Fruit fly (Drosophila melanogaster) whole organism, embryonic: ENCODE results near the gene CG42819.

Experiments
- Asciz ChIP-seq: fragments of 200-800 bp; sonication (Bioruptor generic); optimal IDR thresholded peaks from 2 replicates; lab custom pipeline; 2017; ENCODE audit warnings: missing biosample characterization, mild to moderate bottlenecking, missing genetic modification characterization, missing genetic modification reagents
- Atf6 ChIP-seq: fragments of 200-800 bp; sonication (Bioruptor generic); IDR thresholded peaks from 2 replicates; pipeline ENCODE4 v1.3.6; 2022; ENCODE audit warnings: missing biosample characterization, missing genetic modification characterization
- Awh ChIP-seq: fragments of 200-800 bp; sonication (Bioruptor generic); IDR thresholded peaks from 2 replicates; pipeline ENCODE4, ENCODE4 v1.3.6; 2022; ENCODE audit warnings: missing biosample characterization, missing genetic modification characterization
- CG11456 ChIP-seq: fragments of 200-800 bp; sonication (Bioruptor generic); IDR thresholded peaks from 3 replicates; pipeline ENCODE4 v1.3.6; 2022; ENCODE audit warnings: missing biosample characterization, missing genetic modification characterization
- CG12071 ChIP-seq: fragments of 200-800 bp; sonication (Bioruptor generic); optimal IDR thresholded peaks from 3 replicates; lab custom pipeline; 2018; ENCODE audit warnings: missing biosample characterization, mild to moderate bottlenecking, missing genetic modification characterization
- CG12299 ChIP-seq: fragments of 200-800 bp; sonication (Bioruptor generic); optimal IDR thresholded peaks from 2 replicates; lab custom pipeline; 2018; ENCODE audit warnings: missing biosample characterization, mild to moderate bottlenecking, missing genetic modification characterization
- CG14667 ChIP-seq: fragments of 200-800 bp; sonication (Bioruptor generic); IDR thresholded peaks from 2 replicates; pipeline ENCODE4 v1.3.6; 2022; ENCODE audit warnings: missing biosample characterization, missing genetic modification characterization
- CG17568 ChIP-seq: fragments of 200-800 bp; sonication (Bioruptor generic); optimal IDR thresholded peaks from 2 replicates; lab custom pipeline; 2018; ENCODE audit warnings: missing biosample characterization, mild to moderate bottlenecking, missing genetic modification characterization, moderate library complexity
- CG2129 ChIP-seq: fragments of 200-800 bp; sonication (Bioruptor generic); IDR thresholded peaks from 2 replicates; pipeline ENCODE4 v1.3.6; 2022; ENCODE audit warnings: missing biosample characterization, missing genetic modification characterization; ENCODE audit not compliant: partially characterized antibody
- CG2875 ChIP-seq: fragments of 200-800 bp; sonication (Bioruptor generic); optimal IDR thresholded peaks from 2 replicates; lab custom pipeline; 2017; ENCODE audit warnings: missing biosample characterization, mild to moderate bottlenecking, missing genetic modification characterization, missing genetic modification reagents
- CG4854 ChIP-seq: fragments of 200-800 bp; sonication (Bioruptor generic); optimal IDR thresholded peaks from 2 replicates; lab custom pipeline; 2016; ENCODE audit warnings: missing biosample characterization, missing genetic modification characterization, inconsistent platforms
- CG6791 ChIP-seq: fragments of 200-800 bp; sonication (Bioruptor generic); IDR thresholded peaks from 3 replicates; pipeline ENCODE4 v1.3.6; 2022; ENCODE audit warnings: missing biosample characterization, missing genetic modification characterization; ENCODE audit not compliant: partially characterized antibody
- CG7372 ChIP-seq: fragments of 200-800 bp; sonication (Bioruptor generic); IDR thresholded peaks from 2 replicates; pipeline ENCODE4 v1.3.6; 2022; ENCODE audit warnings: missing biosample characterization, missing genetic modification characterization
- CG7786 ChIP-seq: fragments of 200-800 bp; sonication (Bioruptor generic); optimal IDR thresholded peaks from 2 replicates; lab custom pipeline; 2016; ENCODE audit warnings: missing biosample characterization, missing genetic modification characterization
- CG8359 ChIP-seq: fragments of 200-800 bp; sonication (Bioruptor generic); optimal IDR thresholded peaks from 2 replicates; lab custom pipeline; 2017; ENCODE audit warnings: missing biosample characterization, mild to moderate bottlenecking, missing genetic modification characterization, borderline replicate concordance
- CG9215 ChIP-seq: fragments of 200-800 bp; sonication (Bioruptor generic); IDR thresholded peaks from 2 replicates; pipeline ENCODE4 v1.3.6; 2022; ENCODE audit warnings: missing biosample characterization, missing genetic modification characterization
- CG9437 ChIP-seq: fragments of 200-800 bp; sonication (Bioruptor generic); optimal IDR thresholded peaks from 2 replicates; lab custom pipeline; 2018; ENCODE audit warnings: missing biosample characterization, mild to moderate bottlenecking, missing genetic modification characterization
- CHES-1-like ChIP-seq: fragments of 200-800 bp; sonication (Bioruptor generic); optimal IDR thresholded peaks from 2 replicates; lab custom pipeline; 2016; ENCODE audit warnings: missing biosample characterization, missing genetic modification characterization
- D19B ChIP-seq: fragments of 200-800 bp; sonication (Bioruptor generic); optimal IDR thresholded peaks from 2 replicates; lab custom pipeline; 2017; ENCODE audit warnings: missing biosample characterization, mild to moderate bottlenecking, missing genetic modification characterization
- Dad ChIP-seq: fragments of 200-800 bp; sonication (Bioruptor generic); optimal IDR thresholded peaks from 3 replicates; lab custom pipeline; 2016; ENCODE audit warnings: missing biosample characterization, missing genetic modification characterization
- Dip3 ChIP-seq: fragments of 200-800 bp; sonication (Bioruptor generic); optimal IDR thresholded peaks from 3 replicates; lab custom pipeline; 2016; ENCODE audit warnings: missing biosample characterization, missing genetic modification characterization
- HHEX ChIP-seq: fragments of 200-800 bp; sonication (Bioruptor generic); optimal IDR thresholded peaks from 3 replicates; lab custom pipeline; 2017; ENCODE audit warnings: missing biosample characterization, mild to moderate bottlenecking, missing genetic modification characterization, missing genetic modification reagents
- Hr39 ChIP-seq: fragments of >200 bp; optimal IDR thresholded peaks from 2 replicates; lab custom pipeline; 2017
- Myb ChIP-seq: fragments of 200-800 bp; sonication (Bioruptor generic); optimal IDR thresholded peaks from 2 replicates; lab custom pipeline; 2016; ENCODE audit warnings: missing biosample characterization, missing genetic modification characterization
- Oaz ChIP-seq: fragments of 200-800 bp; sonication (Bioruptor generic); IDR thresholded peaks from 2 replicates; pipeline ENCODE4 v1.3.6; 2022; ENCODE audit warnings: missing biosample characterization, missing genetic modification characterization
- Ptx1 ChIP-seq: fragments of 200-800 bp; sonication (Bioruptor generic); IDR thresholded peaks from 2 replicates; pipeline ENCODE4 v1.3.6; 2022; ENCODE audit warnings: missing biosample characterization, missing genetic modification characterization
- Six4 ChIP-seq: fragments of 200-800 bp; sonication (Bioruptor generic); optimal IDR thresholded peaks from 2 replicates; lab custom pipeline; 2016; ENCODE audit warnings: missing biosample characterization, missing genetic modification characterization
- Taf1 ChIP-seq: fragments of 200-800 bp; sonication (Bioruptor generic); IDR thresholded peaks from 2 replicates; pipeline ENCODE4 v1.3.6; 2022; ENCODE audit warnings: missing biosample characterization, missing genetic modification characterization
- Tbp ChIP-seq: fragments of >200 bp; optimal IDR thresholded peaks from 2 replicates; lab custom pipeline; 2018; ENCODE audit warnings: missing biosample characterization, missing genetic modification characterization
- Usf ChIP-seq: fragments of 200-800 bp; sonication (Bioruptor generic); optimal IDR thresholded peaks from 2 replicates; lab custom pipeline; 2017; ENCODE audit warnings: missing genotype, missing biosample characterization, missing genetic modification characterization
- aop ChIP-seq: fragments of 200-800 bp; sonication (Bioruptor generic); IDR thresholded peaks from 2 replicates; pipeline ENCODE4 v1.3.6; 2022; ENCODE audit warnings: missing biosample characterization, missing genetic modification characterization
- ase ChIP-seq: fragments of 200-800 bp; sonication (Bioruptor generic); IDR thresholded peaks from 3 replicates; pipeline ENCODE4 v1.3.6; 2022; ENCODE audit warnings: missing biosample characterization, missing genetic modification characterization
- croc ChIP-seq: fragments of 200-800 bp; sonication (Bioruptor generic); conservative IDR thresholded peaks from 3 replicates; pipeline ENCODE4 v1.3.6; 2022; ENCODE audit warnings: missing biosample characterization, missing genetic modification characterization
- crol ChIP-seq: fragments of 200-800 bp; sonication (Bioruptor generic); IDR thresholded peaks from 2 replicates; pipeline ENCODE4 v1.3.6; 2022; ENCODE audit warnings: missing biosample characterization, missing genetic modification characterization
- cwo ChIP-seq: fragments of 200-800 bp; sonication (Bioruptor generic); optimal IDR thresholded peaks from 3 replicates; lab custom pipeline; 2017; ENCODE audit warnings: missing biosample characterization, missing genetic modification characterization, mild to moderate bottlenecking, moderate library complexity, missing genetic modification reagents
- dan ChIP-seq: fragments of 200-800 bp; sonication (Bioruptor generic); IDR thresholded peaks from 2 replicates; pipeline ENCODE4 v1.3.6; 2022; ENCODE audit warnings: missing biosample characterization, missing genetic modification characterization
- dmrt11E ChIP-seq: fragments of 200-800 bp; sonication (Bioruptor generic); optimal IDR thresholded peaks from 3 replicates; lab custom pipeline; 2018; ENCODE audit warnings: missing biosample characterization, mild to moderate bottlenecking, missing genetic modification characterization, moderate library complexity
- dysf ChIP-seq: fragments of 200-800 bp; sonication (Bioruptor generic); IDR thresholded peaks from 3 replicates; pipeline ENCODE4 v1.3.6; 2022; ENCODE audit warnings: missing biosample characterization, missing genetic modification characterization
- fd102C ChIP-seq: fragments of 200-800 bp; sonication (Bioruptor generic); optimal IDR thresholded peaks from 2 replicates; lab custom pipeline; 2018; ENCODE audit warnings: missing biosample characterization, mild to moderate bottlenecking, missing genetic modification characterization, moderate library complexity
- her ChIP-seq: fragments of 200-800 bp; sonication (Bioruptor generic); optimal IDR thresholded peaks from 2 replicates; lab custom pipeline; 2016; ENCODE audit warnings: missing biosample characterization, missing genetic modification characterization
- jing ChIP-seq: fragments of 200-800 bp; sonication (Bioruptor generic); optimal IDR thresholded peaks from 2 replicates; lab custom pipeline; 2018; ENCODE audit warnings: missing biosample characterization, mild to moderate bottlenecking, missing genetic modification characterization
- jumu ChIP-seq: fragments of 200-800 bp; sonication (Bioruptor generic); optimal IDR thresholded peaks from 3 replicates; lab custom pipeline; 2016; ENCODE audit warnings: missing biosample characterization, missing genetic modification characterization
- lab ChIP-seq: fragments of 200-800 bp; sonication (Bioruptor generic); optimal IDR thresholded peaks from 3 replicates; lab custom pipeline; 2017; ENCODE audit warnings: missing biosample characterization, missing genetic modification characterization, mild to moderate bottlenecking, moderate library complexity, missing genetic modification reagents
- mirr ChIP-seq: fragments of 200-800 bp; sonication (Bioruptor generic); optimal IDR thresholded peaks from 3 replicates; lab custom pipeline; 2018; ENCODE audit warnings: missing biosample characterization, mild to moderate bottlenecking, missing genetic modification characterization
- repo ChIP-seq: fragments of 200-800 bp; sonication (Bioruptor generic); optimal IDR thresholded peaks from 2 replicates; lab custom pipeline; 2016; ENCODE audit warnings: missing biosample characterization, missing genetic modification characterization
- rib ChIP-seq: fragments of 200-800 bp; sonication (Bioruptor generic); IDR thresholded peaks from 2 replicates; pipeline ENCODE4 v1.3.6; 2022; ENCODE audit warnings: missing biosample characterization, missing genetic modification characterization
- sens ChIP-seq: fragments of 200-800 bp; sonication (Bioruptor generic); peaks from one replicate; lab custom pipeline; 2016; ENCODE audit warnings: missing biosample characterization, missing genetic modification characterization
- sr ChIP-seq: fragments of 200-800 bp; sonication (Bioruptor generic); IDR thresholded peaks from 3 replicates; pipeline ENCODE4 v1.3.6; 2022; ENCODE audit warnings: missing biosample characterization, missing genetic modification characterization
- vfl ChIP-seq: fragments of 200-800 bp; sonication (Bioruptor generic); optimal IDR thresholded peaks from 2 replicates; lab custom pipeline; 2016; ENCODE audit warnings: missing biosample characterization, missing genetic modification characterization
- vnd ChIP-seq: fragments of 200-800 bp; sonication (Bioruptor generic); IDR thresholded peaks from 3 replicates; pipeline ENCODE4 v1.3.6; 2022; ENCODE audit warnings: missing biosample characterization, missing genetic modification characterization; ENCODE audit not compliant: partially characterized antibody
- yki ChIP-seq: fragments of >200 bp; optimal IDR thresholded peaks from 3 replicates; lab custom pipeline; 2018

CG42819 gene

DNA sequence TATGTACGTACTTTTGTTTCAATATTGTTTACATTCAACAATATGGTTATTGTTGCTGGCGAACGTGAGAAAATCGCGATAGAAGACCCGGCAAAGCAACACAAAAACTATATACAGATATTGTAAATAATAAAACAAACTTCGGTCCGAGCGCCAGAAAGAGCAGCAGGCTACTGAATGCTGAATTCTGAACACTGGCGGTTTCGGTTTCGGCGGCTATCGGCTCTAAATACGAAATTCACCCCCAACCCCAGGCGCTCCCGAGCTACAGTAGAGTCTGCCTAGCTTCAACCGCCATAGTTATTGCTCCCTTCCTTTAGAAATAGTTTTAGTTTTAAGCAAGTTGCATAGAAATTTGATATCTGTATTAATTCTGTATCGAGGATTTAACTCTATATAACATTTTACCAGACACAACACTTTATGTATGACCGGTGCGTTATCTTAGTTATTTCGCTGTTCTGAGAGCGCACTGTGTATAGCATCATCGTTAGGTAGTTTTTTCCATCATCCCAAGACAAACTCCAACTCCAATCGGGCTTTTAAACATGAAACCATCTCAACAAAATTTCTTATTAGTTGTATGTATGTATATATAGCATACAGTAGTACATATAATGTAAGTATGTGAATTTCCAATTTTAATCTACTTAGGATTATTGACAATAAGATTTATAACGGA lies 26.7 kb downstream of the CG42819 start, which contains the start of gene CG7627 (continued):
- peak; percentile 75 for TF ChIP-seq CG7372 (GFP tag; lab: Robert Waterston, UW)
- peak; percentile 66 for TF ChIP-seq Asciz
- peak; percentile 86 for TF ChIP-seq dysf (GFP tag; lab: Robert Waterston, UW)
- TF ChIP-seq her (GFP tag; lab: Kevin White, UChicago) = peak; percentile 70
- peak; percentile 64; the same call in 2 of the 3 replicates for TF ChIP-seq ase (GFP tag; lab: Robert Waterston, UW)
- peak; percentile 59 for TF ChIP-seq Six4 (GFP tag; lab: Kevin White, UChicago)
- TF ChIP-seq aop (GFP tag; lab: Robert Waterston, UW) = no peak
- TF ChIP-seq sens = peak; percentile 96
- peak; percentile 13 for TF ChIP-seq jing (GFP tag; lab: Kevin White, UChicago)
- TF ChIP-seq dan = no peak
- no peak for TF ChIP-seq Tbp (GFP tag; lab: Kevin White, UChicago)
- peak; percentile 51 for TF ChIP-seq Usf (GFP tag; lab: Kevin White, UChicago)
- TF ChIP-seq CG2875 = peak; percentile 54
- TF ChIP-seq Myb = peak; percentile 65
- no peak for TF ChIP-seq Hr39
- peak; percentile 87 for TF ChIP-seq CG7786 (GFP tag; lab: Kevin White, UChicago)
- peak; percentile 61 for TF ChIP-seq Dad
- peak; percentile 84 for TF ChIP-seq CHES-1-like (GFP tag; lab: Kevin White, UChicago)
- TF ChIP-seq D19B = peak; percentile 64
- no peak for TF ChIP-seq crol
- peak; percentile 22; the same call in 1 of the 3 replicates for TF ChIP-seq sr (GFP tag; lab: Robert Waterston, UW)
- TF ChIP-seq CG8359 (GFP tag; lab: Kevin White, UChicago) = peak; percentile 39
- peak; percentile 83 for TF ChIP-seq cwo (GFP tag; lab: Kevin White, UChicago)
- TF ChIP-seq CG6791 (GFP tag; lab: Robert Waterston, UW) = no peak
- peak; percentile 88 for TF ChIP-seq lab (GFP tag; lab: Kevin White, UChicago)
- TF ChIP-seq mirr (GFP tag; lab: Kevin White, UChicago) = no peak
- TF ChIP-seq croc (GFP tag; lab: Robert Waterston, UW) = peak; percentile 69
- peak; percentile 71 for TF ChIP-seq CG12299 (tag; lab: Kevin White, UChicago)
- TF ChIP-seq CG2129 = no peak
- peak; percentile 65 for TF ChIP-seq vfl (GFP tag; lab: Kevin White, UChicago)
- peak; percentile 85 for TF ChIP-seq Atf6
- TF ChIP-seq rib (GFP tag; lab: Robert Waterston, UW) = peak; percentile 57; the same call in 1 of the 2 replicates
- peak; percentile 67; the same call in 1 of the 2 replicates for TF ChIP-seq Awh (GFP tag; lab: Robert Waterston, UW)
- TF ChIP-seq repo (GFP tag; lab: Kevin White, UChicago) = peak; percentile 73
- peak; percentile 69 for TF ChIP-seq Taf1
- peak; percentile 80 for TF ChIP-seq HHEX
- TF ChIP-seq CG12071 (GFP tag; lab: Kevin White, UChicago) = peak; percentile 32
- TF ChIP-seq CG14667 (GFP tag; lab: Robert Waterston, UW) = peak; percentile 82; the same call in 1 of the 2 replicates
- peak; percentile 73 for TF ChIP-seq Dip3 (GFP tag; lab: Kevin White, UChicago)
- TF ChIP-seq yki = no peak
- peak; percentile 88 for TF ChIP-seq CG11456
- peak; percentile 76 for TF ChIP-seq jumu (GFP tag; lab: Kevin White, UChicago)
- peak; percentile 62 for TF ChIP-seq dmrt11E (tag; lab: Kevin White, UChicago)
- TF ChIP-seq CG9215 = peak; percentile 69
- TF ChIP-seq CG9437 (GFP tag; lab: Kevin White, UChicago) = peak; percentile 67
- TF ChIP-seq CG4854 (GFP tag; lab: Kevin White, UChicago) = peak; percentile 19
- peak; percentile 45 for TF ChIP-seq CG17568 (GFP tag; lab: Kevin White, UChicago)
- TF ChIP-seq vnd (GFP tag; lab: Robert Waterston, UW) = no peak
- TF ChIP-seq fd102C (GFP tag; lab: Kevin White, UChicago) = no peak
- TF ChIP-seq Oaz (GFP tag; lab: Robert Waterston, UW) = peak; percentile 48; the same call in 1 of the 2 replicates
- TF ChIP-seq Ptx1 = peak; percentile 83
